Fruit fly (Drosophila melanogaster): ENCODE results near the gene tex.

DNA sequence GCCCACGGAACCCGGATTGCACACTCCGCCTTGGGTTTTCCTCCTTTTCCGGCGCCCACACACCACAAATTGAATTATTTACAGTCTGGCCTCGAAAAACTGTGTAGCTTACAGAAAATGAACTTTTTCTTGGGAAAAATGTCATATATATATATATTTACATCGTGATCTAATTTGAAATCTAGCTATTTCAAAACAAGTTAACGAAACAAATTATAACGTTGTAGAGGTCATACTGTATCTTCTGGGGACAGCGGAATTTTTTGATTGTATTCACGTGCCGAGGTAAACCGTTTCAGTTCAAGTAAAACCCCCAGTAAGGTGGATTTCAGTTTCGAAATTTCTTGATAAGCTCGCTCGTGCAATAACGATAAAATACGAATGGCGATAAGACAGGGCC is 46.0 kb upstream of the tex start:
- TF ChIP-seq psq (optimal IDR thresholded peaks at IDR 0.05) = no peak
- TF ChIP-seq h (optimal IDR thresholded peaks at IDR 0.05) = no peak
- no peak for TF ChIP-seq ttk (optimal IDR thresholded peaks at IDR 0.05)
